Worm (Caenorhabditis elegans) whole organism, early embryonic: Measurements from ENCODE around the gene lect-2.

Experiments
- B0310.2 ChIP-seq: sonication (generic microtip); optimal IDR thresholded peaks from 2 replicates; lab custom pipeline; 2016; ENCODE audit warnings: mild to moderate bottlenecking, missing genetic modification characterization, missing compliant biosample characterization
- F13C5.2 ChIP-seq: sonication (generic microtip); optimal IDR thresholded peaks from 2 replicates; lab custom pipeline; 2017; ENCODE audit warnings: mild to moderate bottlenecking, missing genetic modification characterization, inconsistent platforms, missing compliant biosample characterization
- aly-1 ChIP-seq: sonication (generic microtip); optimal IDR thresholded peaks from 2 replicates; lab custom pipeline; 2016; ENCODE audit warnings: missing genetic modification characterization, missing compliant biosample characterization
- ama-1 ChIP-seq: fragments of 150-350 bp; optimal IDR thresholded peaks from 2 replicates; lab custom pipeline; 2014
- ceh-13 ChIP-seq: fragments of 200-800 bp; sonication (Bioruptor generic); optimal IDR thresholded peaks from 2 replicates; lab custom pipeline; 2018; ENCODE audit warnings: mild to moderate bottlenecking, missing genetic modification characterization, missing compliant biosample characterization
- ceh-36 ChIP-seq: sonication (generic microtip); optimal IDR thresholded peaks from 2 replicates; lab custom pipeline; 2016; ENCODE audit warnings: missing genetic modification characterization, inconsistent platforms, missing compliant biosample characterization
- ets-7 ChIP-seq: sonication (generic microtip); optimal IDR thresholded peaks from 2 replicates; lab custom pipeline; 2016; ENCODE audit warnings: missing genotype, missing genetic modification characterization, missing compliant biosample characterization
- flt-1 ChIP-seq: fragments of 200-800 bp; sonication (Bioruptor generic); IDR thresholded peaks from 2 replicates; pipeline ENCODE4 v1.3.6; 2022; ENCODE audit warnings: missing genetic modification characterization, missing compliant biosample characterization
- hmbx-1 ChIP-seq: sonication (generic microtip); optimal IDR thresholded peaks from 2 replicates; lab custom pipeline; 2016; ENCODE audit warnings: mild to moderate bottlenecking, missing genetic modification characterization, missing compliant biosample characterization
- hmg-4 ChIP-seq: fragments of 200-800 bp; sonication (Bioruptor generic); optimal IDR thresholded peaks from 2 replicates; lab custom pipeline; 2018; ENCODE audit warnings: mild to moderate bottlenecking, missing genetic modification characterization, missing compliant biosample characterization
- hnd-1 ChIP-seq: sonication (generic microtip); optimal IDR thresholded peaks from 2 replicates; lab custom pipeline; 2016; ENCODE audit warnings: missing genetic modification characterization, missing compliant biosample characterization
- pes-1 ChIP-seq: fragments of 200-800 bp; sonication (Bioruptor generic); IDR thresholded peaks from 2 replicates; pipeline ENCODE4 v1.3.6; 2022; ENCODE audit warnings: missing genetic modification reagents, missing genetic modification characterization, missing compliant biosample characterization
- scrt-1 ChIP-seq: fragments of 200-800 bp; sonication (Bioruptor generic); IDR thresholded peaks from 2 replicates; pipeline ENCODE4 v1.3.6; 2022; ENCODE audit warnings: missing genetic modification characterization, missing compliant biosample characterization
- sea-1 ChIP-seq: fragments of 200-800 bp; sonication (Bioruptor generic); conservative IDR thresholded peaks from 2 replicates; pipeline ENCODE4 v1.3.6; 2022; ENCODE audit warnings: missing genetic modification characterization, missing compliant biosample characterization
- tbx-11 ChIP-seq: fragments of 200-800 bp; sonication (Bioruptor generic); IDR thresholded peaks from 2 replicates; pipeline ENCODE4 v1.3.6; 2022; ENCODE audit warnings: missing genetic modification characterization, missing compliant biosample characterization
- tbx-37 ChIP-seq: fragments of 200-800 bp; sonication (Bioruptor generic); conservative IDR thresholded peaks from 2 replicates; pipeline ENCODE4 v1.3.6; 2022; ENCODE audit warnings: missing genetic modification reagents, missing genetic modification characterization, missing compliant biosample characterization
- tra-4 ChIP-seq: sonication (generic microtip); optimal IDR thresholded peaks from 2 replicates; lab custom pipeline; 2017; ENCODE audit warnings: missing genetic modification characterization, missing compliant biosample characterization

The lect-2 gene

ce11 chrII:5818298-5818697 lies 27.8 kb downstream of the lect-2 start, which contains the start of gene ZK1248.4:
Gene ZK1248.4 (plus strand): TSS chrII:5818598.
- no peak for TF ChIP-seq sea-1

- TF ChIP-seq F13C5.2 (tag; lab: Kevin White, UChicago) = no peak
- no peak for TF ChIP-seq flt-1 (GFP tag; lab: Robert Waterston, UW)
These were observed 29.1 kb downstream of the lect-2 start for ce11 chrII:5819655-5820054.

- TF ChIP-seq tra-4 (no peak), ama-1 (no peak), F13C5.2 (tag; lab: Kevin White, UChicago) (no peak), ets-7 (tag; lab: Kevin White, UChicago) (no peak), hmg-4 (GFP tag; lab: Kevin White, UChicago) (no peak), tbx-37 (GFP tag; lab: Robert Waterston, UW) (no peak), pes-1 (no peak), aly-1 (tag; lab: Kevin White, UChicago) (no peak), ceh-13 (no peak), sea-1 (no peak), hmbx-1 (tag; lab: Kevin White, UChicago) (no peak), scrt-1 (GFP tag; lab: Robert Waterston, UW) (no peak)
These were observed 29.8 kb downstream of the lect-2 start, which contains the start of gene ehs-1 for ce11 chrII:5820282-5820762. Gene ehs-1 (plus strand): TSS chrII:5820712.

- TF ChIP-seq ama-1 = no peak
- no peak for TF ChIP-seq ceh-36 (tag; lab: Kevin White, UChicago)
- TF ChIP-seq ceh-13 = no peak
- no peak for TF ChIP-seq F13C5.2 (tag; lab: Kevin White, UChicago)
- TF ChIP-seq sea-1 = no peak
- TF ChIP-seq tbx-37 (GFP tag; lab: Robert Waterston, UW) = no peak
- no peak for TF ChIP-seq flt-1 (GFP tag; lab: Robert Waterston, UW)
- TF ChIP-seq hmbx-1 (tag; lab: Kevin White, UChicago) = no peak
- TF ChIP-seq hmg-4 (GFP tag; lab: Kevin White, UChicago) = no peak
- no peak for TF ChIP-seq B0310.2
- TF ChIP-seq aly-1 (tag; lab: Kevin White, UChicago) = no peak
- TF ChIP-seq ets-7 (tag; lab: Kevin White, UChicago) = no peak
- no peak for TF ChIP-seq pes-1
- no peak for TF ChIP-seq scrt-1 (GFP tag; lab: Robert Waterston, UW)
- no peak for TF ChIP-seq tra-4
These were observed 36.8 kb downstream of the lect-2 start, which contains the start of gene tbc-2 for ce11 chrII:5827364-5827763. Gene tbc-2 (minus strand): TSS chrII:5827443.

ce11 chrII:5828486-5828885 lies 38.0 kb downstream of the lect-2 start, which contains the start of gene ZK1248.11:
Gene ZK1248.11 (minus strand): TSS chrII:5828586.
- no peak for TF ChIP-seq ceh-36 (tag; lab: Kevin White, UChicago)
- TF ChIP-seq sea-1 = no peak
- TF ChIP-seq hmg-4 (GFP tag; lab: Kevin White, UChicago) = no peak
- no peak for TF ChIP-seq F13C5.2 (tag; lab: Kevin White, UChicago)
- TF ChIP-seq hnd-1 (tag; lab: Kevin White, UChicago) = no peak
- TF ChIP-seq scrt-1 (GFP tag; lab: Robert Waterston, UW) = no peak
- no peak for TF ChIP-seq aly-1 (tag; lab: Kevin White, UChicago)
- no peak for TF ChIP-seq ceh-13
- TF ChIP-seq tra-4 = no peak
- no peak for TF ChIP-seq pes-1
- no peak for TF ChIP-seq tbx-11 (GFP tag; lab: Robert Waterston, UW)
- no peak for TF ChIP-seq tbx-37 (GFP tag; lab: Robert Waterston, UW)
- TF ChIP-seq flt-1 (GFP tag; lab: Robert Waterston, UW) = no peak
- no peak for TF ChIP-seq hmbx-1 (tag; lab: Kevin White, UChicago)
- no peak for TF ChIP-seq ama-1

ce11 chrII:5829940-5830424 lies 39.5 kb downstream of the lect-2 start, which contains the start of gene col-74:
Gene col-74 (plus strand): TSS chrII:5830374.
- TF ChIP-seq tbx-37 (GFP tag; lab: Robert Waterston, UW) (no peak), hmg-4 (GFP tag; lab: Kevin White, UChicago) (no peak), tra-4 (no peak), ama-1 (no peak), F13C5.2 (tag; lab: Kevin White, UChicago) (no peak), B0310.2 (no peak), ets-7 (tag; lab: Kevin White, UChicago) (no peak), aly-1 (tag; lab: Kevin White, UChicago) (no peak), pes-1 (no peak), sea-1 (no peak), flt-1 (GFP tag; lab: Robert Waterston, UW) (no peak)

ce11 chrII:5831373-5831772 lies 40.9 kb downstream of the lect-2 start:
- TF ChIP-seq hmbx-1 (tag; lab: Kevin White, UChicago) = no peak
- no peak for TF ChIP-seq tra-4
- no peak for TF ChIP-seq tbx-11 (GFP tag; lab: Robert Waterston, UW)
- no peak for TF ChIP-seq aly-1 (tag; lab: Kevin White, UChicago)
- TF ChIP-seq pes-1 = no peak
- TF ChIP-seq sea-1 = no peak
- TF ChIP-seq ets-7 (tag; lab: Kevin White, UChicago) = no peak
- TF ChIP-seq B0310.2 = no peak
- TF ChIP-seq flt-1 (GFP tag; lab: Robert Waterston, UW) = no peak
- no peak for TF ChIP-seq scrt-1 (GFP tag; lab: Robert Waterston, UW)
- TF ChIP-seq F13C5.2 (tag; lab: Kevin White, UChicago) = no peak
- no peak for TF ChIP-seq ceh-36 (tag; lab: Kevin White, UChicago)
- TF ChIP-seq ama-1 = no peak
- TF ChIP-seq ceh-13 = no peak
- TF ChIP-seq hmg-4 (GFP tag; lab: Kevin White, UChicago) = no peak
- no peak for TF ChIP-seq tbx-37 (GFP tag; lab: Robert Waterston, UW)
- no peak for TF ChIP-seq hnd-1 (tag; lab: Kevin White, UChicago)

ce11 chrII:5833136-5833535 lies 42.6 kb downstream of the lect-2 start, which contains the start of gene gtap-1:
Gene gtap-1 (minus strand): TSS chrII:5833236.
- TF ChIP-seq tra-4 (no peak), hmg-4 (GFP tag; lab: Kevin White, UChicago) (no peak), scrt-1 (GFP tag; lab: Robert Waterston, UW) (no peak), ceh-13 (no peak), aly-1 (tag; lab: Kevin White, UChicago) (no peak), hnd-1 (tag; lab: Kevin White, UChicago) (no peak), hmbx-1 (tag; lab: Kevin White, UChicago) (no peak), tbx-11 (GFP tag; lab: Robert Waterston, UW) (no peak), ets-7 (tag; lab: Kevin White, UChicago) (no peak), pes-1 (no peak)
